Fruit fly (Drosophila melanogaster) whole organism, embryonic: ENCODE data around the gene Polr2D.
A peak's percentile ranks its signal among the peaks of the same experiment; 100 is the strongest.

ENCODE experiments used
- Bgb ChIP-seq: fragments of 200-800 bp; sonication (Bioruptor generic); IDR thresholded peaks from 2 replicates; pipeline ENCODE4 v1.3.6; 2022; ENCODE audit warnings: missing biosample characterization, missing genetic modification characterization; ENCODE audit not compliant: partially characterized antibody
- CG10209 ChIP-seq: fragments of 200-800 bp; sonication (Bioruptor generic); optimal IDR thresholded peaks from 3 replicates; lab custom pipeline; 2017; ENCODE audit warnings: missing biosample characterization, mild to moderate bottlenecking, missing genetic modification characterization, missing genetic modification reagents
- CG10267 ChIP-seq: fragments of 200-800 bp; sonication (Bioruptor generic); optimal IDR thresholded peaks from 2 replicates; lab custom pipeline; 2018; ENCODE audit warnings: missing biosample characterization, mild to moderate bottlenecking, missing genetic modification characterization, moderate library complexity
- CG10274 ChIP-seq: fragments of 200-800 bp; sonication (Bioruptor generic); optimal IDR thresholded peaks from 3 replicates; lab custom pipeline; 2017; ENCODE audit warnings: missing biosample characterization, mild to moderate bottlenecking, missing genetic modification characterization
- CG10565 ChIP-seq: fragments of 200-800 bp; sonication (Bioruptor generic); optimal IDR thresholded peaks from 3 replicates; lab custom pipeline; 2016; ENCODE audit warnings: missing biosample characterization, mild to moderate bottlenecking, missing genetic modification characterization
- CG11247 ChIP-seq: fragments of 200-800 bp; sonication (Bioruptor generic); IDR thresholded peaks from 2 replicates; pipeline ENCODE4 v1.3.6; 2022; ENCODE audit warnings: missing biosample characterization, missing genetic modification characterization
- CG12104 ChIP-seq: fragments of 200-800 bp; sonication (Bioruptor generic); optimal IDR thresholded peaks from 3 replicates; lab custom pipeline; 2016; ENCODE audit warnings: missing biosample characterization, missing genetic modification characterization
- CG12391 ChIP-seq: fragments of 200-800 bp; sonication (Bioruptor generic); optimal IDR thresholded peaks from 3 replicates; lab custom pipeline; 2018; ENCODE audit warnings: missing biosample characterization, mild to moderate bottlenecking, missing genetic modification characterization, moderate library complexity
- CG14050 ChIP-seq: fragments of 200-800 bp; sonication (Bioruptor generic); IDR thresholded peaks from 3 replicates; pipeline ENCODE4 v1.3.6; 2022; ENCODE audit warnings: missing biosample characterization, missing genetic modification characterization
- CG15514 ChIP-seq: fragments of 200-800 bp; sonication (Bioruptor generic); optimal IDR thresholded peaks from 3 replicates; lab custom pipeline; 2017; ENCODE audit warnings: missing biosample characterization, missing genetic modification characterization, mild to moderate bottlenecking, moderate library complexity, missing genetic modification reagents
- CG15601 ChIP-seq: fragments of 200-800 bp; sonication (Bioruptor generic); optimal IDR thresholded peaks from 3 replicates; lab custom pipeline; 2019; ENCODE audit warnings: missing biosample characterization, mild to moderate bottlenecking, missing genetic modification characterization, moderate library complexity
- CG16813 ChIP-seq: fragments of 200-800 bp; sonication (Bioruptor generic); IDR thresholded peaks from 3 replicates; pipeline ENCODE4 v1.3.6; 2022; ENCODE audit warnings: missing biosample characterization, missing genetic modification characterization; ENCODE audit not compliant: partially characterized antibody
- CG16815 ChIP-seq: fragments of 200-800 bp; sonication (Bioruptor generic); optimal IDR thresholded peaks from 3 replicates; lab custom pipeline; 2017; ENCODE audit warnings: missing biosample characterization, mild to moderate bottlenecking, missing genetic modification characterization
- CG18011 ChIP-seq: fragments of 200-800 bp; sonication (Bioruptor generic); optimal IDR thresholded peaks from 2 replicates; lab custom pipeline; 2017; ENCODE audit warnings: missing biosample characterization, missing genetic modification characterization, mild to moderate bottlenecking, moderate library complexity, missing genotype
- CG2199 ChIP-seq: fragments of 200-800 bp; sonication (Bioruptor generic); IDR thresholded peaks from 3 replicates; pipeline ENCODE4 v1.3.6; 2022; ENCODE audit warnings: missing biosample characterization, missing genetic modification characterization
- CG3163 ChIP-seq: fragments of 200-800 bp; sonication (Bioruptor generic); optimal IDR thresholded peaks from 3 replicates; lab custom pipeline; 2016; ENCODE audit warnings: missing biosample characterization, missing genetic modification characterization
- CG32532 ChIP-seq: fragments of 200-800 bp; sonication (Bioruptor generic); IDR thresholded peaks from 2 replicates; pipeline ENCODE4 v1.3.6; 2022; ENCODE audit warnings: missing biosample characterization, missing genetic modification characterization
- CG4328 ChIP-seq: fragments of 200-800 bp; sonication (Bioruptor generic); optimal IDR thresholded peaks from 3 replicates; lab custom pipeline; 2017; ENCODE audit warnings: missing biosample characterization, missing genetic modification reagents, missing genetic modification characterization
- CG4617 ChIP-seq: fragments of 200-800 bp; sonication (Bioruptor generic); optimal IDR thresholded peaks from 3 replicates; lab custom pipeline; 2016; ENCODE audit warnings: missing biosample characterization, missing genetic modification characterization, borderline replicate concordance
- CG6689 ChIP-seq: fragments of 200-800 bp; sonication (Bioruptor generic); IDR thresholded peaks from 2 replicates; pipeline ENCODE4 v1.3.6; 2022; ENCODE audit warnings: missing biosample characterization, missing genetic modification characterization
- CG8765 ChIP-seq: fragments of 200-800 bp; sonication (Bioruptor generic); IDR thresholded peaks from 2 replicates; pipeline ENCODE4 v1.3.6; 2022; ENCODE audit warnings: missing biosample characterization, missing genetic modification characterization
- CG9215 ChIP-seq: fragments of 200-800 bp; sonication (Bioruptor generic); IDR thresholded peaks from 2 replicates; pipeline ENCODE4 v1.3.6; 2022; ENCODE audit warnings: missing biosample characterization, missing genetic modification characterization
- CG9932 ChIP-seq: fragments of 200-800 bp; sonication (Bioruptor generic); IDR thresholded peaks from 2 replicates; pipeline ENCODE4 v1.3.6; 2022; ENCODE audit warnings: missing biosample characterization, missing genetic modification characterization
- CHES-1-like ChIP-seq: fragments of 200-800 bp; sonication (Bioruptor generic); optimal IDR thresholded peaks from 2 replicates; lab custom pipeline; 2016; ENCODE audit warnings: missing biosample characterization, missing genetic modification characterization
- Dfd ChIP-seq, 2 experiments: fragments of >200 bp; optimal IDR thresholded peaks; 2 replicates each; lab custom pipeline; 2017; ENCODE audit warnings: missing biosample characterization in 2 of 2, missing genetic modification characterization in 2 of 2
- Doc3 ChIP-seq: fragments of 200-800 bp; sonication (Bioruptor generic); IDR thresholded peaks from 3 replicates; pipeline ENCODE4 v1.3.6; 2022; ENCODE audit warnings: missing biosample characterization, missing genetic modification characterization; ENCODE audit not compliant: partially characterized antibody
- Dp ChIP-seq: fragments of 200-800 bp; sonication (Bioruptor generic); optimal IDR thresholded peaks from 2 replicates; lab custom pipeline; 2018; ENCODE audit warnings: missing biosample characterization, mild to moderate bottlenecking, missing genetic modification characterization, moderate library complexity
- HmgD ChIP-seq: fragments of 200-800 bp; sonication (Bioruptor generic); optimal IDR thresholded peaks from 3 replicates; lab custom pipeline; 2016; ENCODE audit warnings: missing biosample characterization, missing genetic modification characterization
- Hr39 ChIP-seq: fragments of >200 bp; optimal IDR thresholded peaks from 2 replicates; lab custom pipeline; 2017
- Kr ChIP-seq: fragments of 200-800 bp; sonication (Bioruptor generic); optimal IDR thresholded peaks from 2 replicates; lab custom pipeline; 2017; ENCODE audit warnings: missing biosample characterization, mild to moderate bottlenecking, missing genetic modification characterization
- Lim3 ChIP-seq: fragments of 200-800 bp; sonication (Bioruptor generic); IDR thresholded peaks from 2 replicates; pipeline ENCODE4 v1.3.6; 2022; ENCODE audit warnings: missing biosample characterization, missing genetic modification characterization
- NFAT ChIP-seq: fragments of 200-800 bp; sonication (Bioruptor generic); IDR thresholded peaks from 2 replicates; pipeline ENCODE4 v1.3.6; 2022; ENCODE audit warnings: missing biosample characterization, missing genetic modification characterization
- Poxn ChIP-seq: fragments of 200-800 bp; sonication (Bioruptor generic); IDR thresholded peaks from 2 replicates; pipeline ENCODE4 v1.3.6; 2022; ENCODE audit warnings: missing biosample characterization, missing genetic modification characterization
- Ravus ChIP-seq: fragments of 200-800 bp; sonication (Bioruptor generic); IDR thresholded peaks from 2 replicates; pipeline ENCODE4 v1.3.6; 2022; ENCODE audit warnings: missing biosample characterization, missing genetic modification characterization
- az2 ChIP-seq: fragments of 200-800 bp; sonication (Bioruptor generic); optimal IDR thresholded peaks from 3 replicates; lab custom pipeline; 2016; ENCODE audit warnings: missing biosample characterization, missing genetic modification characterization
- chm ChIP-seq: fragments of 200-800 bp; sonication (Bioruptor generic); IDR thresholded peaks from 2 replicates; pipeline ENCODE4 v1.3.6; 2022; ENCODE audit warnings: missing biosample characterization, missing genetic modification characterization
- dati ChIP-seq: fragments of 200-800 bp; sonication (Bioruptor generic); IDR thresholded peaks from 2 replicates; pipeline ENCODE4 v1.3.6; 2022; ENCODE audit warnings: missing biosample characterization, missing genetic modification characterization
- esg ChIP-seq: fragments of 200-800 bp; sonication (Bioruptor generic); conservative IDR thresholded peaks from 2 replicates; pipeline ENCODE4 v1.3.6; 2022; ENCODE audit warnings: missing biosample characterization, missing genetic modification characterization
- ewg ChIP-seq: fragments of 200-800 bp; sonication (Bioruptor generic); optimal IDR thresholded peaks from 3 replicates; lab custom pipeline; 2017; ENCODE audit warnings: mild to moderate bottlenecking, missing biosample characterization, missing genetic modification reagents, missing genetic modification characterization
- exex ChIP-seq: fragments of 200-800 bp; sonication (Bioruptor generic); optimal IDR thresholded peaks from 4 replicates; lab custom pipeline; 2018; ENCODE audit warnings: missing biosample characterization, mild to moderate bottlenecking, missing genetic modification characterization, moderate library complexity
- gsb-n ChIP-seq: fragments of 200-800 bp; sonication (Bioruptor generic); optimal IDR thresholded peaks from 3 replicates; lab custom pipeline; 2018; ENCODE audit warnings: missing biosample characterization, mild to moderate bottlenecking, missing genetic modification characterization
- gt ChIP-seq: fragments of 200-800 bp; sonication (Bioruptor generic); IDR thresholded peaks from 2 replicates; pipeline ENCODE4 v1.3.6; 2022; ENCODE audit warnings: missing biosample characterization, missing genetic modification characterization
- jigr1 ChIP-seq: fragments of 200-800 bp; sonication (Bioruptor generic); IDR thresholded peaks from 3 replicates; pipeline ENCODE4 v1.3.6; 2022; ENCODE audit warnings: missing biosample characterization, missing genetic modification characterization
- pb ChIP-seq: fragments of 200-800 bp; sonication (Bioruptor generic); optimal IDR thresholded peaks from 3 replicates; lab custom pipeline; 2016; ENCODE audit warnings: missing biosample characterization, missing genetic modification characterization
- salm ChIP-seq: fragments of 200-800 bp; sonication (Bioruptor generic); optimal IDR thresholded peaks from 2 replicates; lab custom pipeline; 2018; ENCODE audit warnings: missing biosample characterization, mild to moderate bottlenecking, missing genetic modification characterization
- sug ChIP-seq: fragments of 200-800 bp; optimal IDR thresholded peaks from 2 replicates; lab custom pipeline; 2019; ENCODE audit warnings: missing biosample characterization, mild to moderate bottlenecking, missing genetic modification characterization, moderate library complexity
- tgo ChIP-seq: fragments of 200-800 bp; sonication (Bioruptor generic); IDR thresholded peaks from 3 replicates; pipeline ENCODE4 v1.3.6; 2022; ENCODE audit warnings: missing biosample characterization, missing genetic modification characterization
- toy ChIP-seq: fragments of 200-800 bp; sonication (Bioruptor generic); IDR thresholded peaks from 2 replicates; pipeline ENCODE4 v1.3.6; 2022; ENCODE audit warnings: missing biosample characterization, missing genetic modification characterization
- vfl ChIP-seq: fragments of 200-800 bp; sonication (Bioruptor generic); optimal IDR thresholded peaks from 2 replicates; lab custom pipeline; 2016; ENCODE audit warnings: missing biosample characterization, missing genetic modification characterization

Gene Polr2D

DNA sequence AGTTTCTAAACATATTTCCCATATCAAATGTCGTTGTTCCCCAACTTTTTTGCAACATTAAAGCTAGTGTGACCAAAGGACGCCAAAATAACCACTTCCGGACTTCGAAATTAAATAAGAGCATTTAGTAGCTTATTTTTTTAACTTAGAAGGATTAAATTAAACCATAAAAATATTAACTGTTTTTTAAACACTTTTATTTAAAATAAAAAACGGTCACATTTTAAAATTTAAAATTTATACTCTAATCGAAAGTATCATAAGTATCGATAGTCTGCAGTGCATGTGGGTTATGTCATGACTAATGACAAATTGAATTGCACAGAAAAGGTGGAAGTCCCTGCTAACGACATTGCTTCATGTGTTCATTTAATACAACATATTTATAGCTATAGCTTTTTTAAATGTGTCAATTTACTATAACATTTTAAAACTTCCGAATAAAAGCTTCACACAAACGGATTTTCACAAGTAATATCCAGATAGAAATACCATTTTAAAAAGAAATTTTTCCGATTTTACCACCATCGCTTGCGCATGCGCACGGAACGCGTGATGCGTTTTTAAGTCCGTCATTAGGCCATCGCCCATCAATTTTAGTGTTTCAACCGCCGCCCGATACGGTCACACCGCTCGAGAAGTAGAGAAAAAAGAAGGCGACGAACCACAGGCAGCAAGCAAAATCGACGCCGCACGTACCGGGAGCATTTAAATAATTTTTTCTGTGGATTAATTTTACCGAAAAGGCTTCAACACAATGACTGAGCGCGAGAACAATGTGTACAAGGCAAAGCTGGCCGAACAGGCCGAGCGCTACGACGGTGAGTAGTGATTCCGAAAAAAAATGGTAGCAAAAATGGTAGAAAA is 13.0 kb downstream of the Polr2D start, which contains the start of the genes CG7156 and 14-3-3epsilon (continued):
- peak; percentile 77 for TF ChIP-seq CG12391 (tag; lab: Kevin White, UChicago)
- TF ChIP-seq CG15601: peak; percentile 71
- TF ChIP-seq CG10565 (GFP tag; lab: Kevin White, UChicago): no peak
- TF ChIP-seq exex (tag; lab: Kevin White, UChicago): no peak
- TF ChIP-seq CG8765 (GFP tag; lab: Robert Waterston, UW): no peak
- 0 out of 2 replicates have a peak, but pooled peaks have one; percentile 3 for TF ChIP-seq NFAT (GFP tag; lab: Robert Waterston, UW)
- TF ChIP-seq CG10209 (GFP tag; lab: Kevin White, UChicago): peak; percentile 1
- TF ChIP-seq CHES-1-like (GFP tag; lab: Kevin White, UChicago): peak; percentile 32
- TF ChIP-seq CG32532 (GFP tag; lab: Robert Waterston, UW): peak; percentile 57; the same call in 1 of the 2 replicates
- peak; percentile 70 for TF ChIP-seq CG16813 (GFP tag; lab: Robert Waterston, UW)
- TF ChIP-seq chm (GFP tag; lab: Robert Waterston, UW): peak; percentile 77
- TF ChIP-seq CG6689: peak; percentile 33; the same call in 1 of the 2 replicates
- TF ChIP-seq Dfd (GFP tag; optimal IDR thresholded peaks at IDR 0.05; lab: Kevin White, UChicago): no peak
- TF ChIP-seq ewg (GFP tag; lab: Kevin White, UChicago): peak; percentile 100
- TF ChIP-seq CG12104 (GFP tag; lab: Kevin White, UChicago): peak; percentile 36
- no peak for TF ChIP-seq pb (GFP tag; lab: Kevin White, UChicago)
- peak; percentile 1 for TF ChIP-seq CG3163 (GFP tag; lab: Kevin White, UChicago)
- peak; percentile 40 for TF ChIP-seq CG4617 (GFP tag; lab: Kevin White, UChicago)
- no peak for TF ChIP-seq Poxn (GFP tag; lab: Robert Waterston, UW)
- TF ChIP-seq CG10267: peak; percentile 75
- no peak for TF ChIP-seq toy (GFP tag; lab: Robert Waterston, UW)
- TF ChIP-seq gt (GFP tag; lab: Robert Waterston, UW): no peak
- TF ChIP-seq gsb-n (tag; lab: Kevin White, UChicago): peak; percentile 37
- TF ChIP-seq CG16815 (GFP tag; lab: Kevin White, UChicago): peak; percentile 9
- no peak for TF ChIP-seq CG14050 (GFP tag; lab: Robert Waterston, UW)
- no peak for TF ChIP-seq CG9215 (GFP tag; lab: Robert Waterston, UW)
- TF ChIP-seq Ravus (GFP tag; lab: Robert Waterston, UW): no peak
- TF ChIP-seq sug (tag; lab: Kevin White, UChicago): peak; percentile 22
- 0 out of 2 replicates have a peak, but pooled peaks have one; percentile 51 for TF ChIP-seq Bgb (GFP tag; lab: Robert Waterston, UW)
- TF ChIP-seq Lim3 (GFP tag; lab: Robert Waterston, UW): no peak
- TF ChIP-seq Hr39 (lab: Kevin White, UChicago): no peak
- TF ChIP-seq az2 (GFP tag; lab: Kevin White, UChicago): peak; percentile 66
- TF ChIP-seq Dp (GFP tag; lab: Kevin White, UChicago): peak; percentile 65
- 0 out of 2 replicates have a peak, but pooled peaks have one; percentile 3 for TF ChIP-seq CG9932 (GFP tag; lab: Robert Waterston, UW)
- TF ChIP-seq esg (GFP tag; lab: Robert Waterston, UW): no peak
- peak; percentile 48 for TF ChIP-seq CG15514 (GFP tag; lab: Kevin White, UChicago)
- TF ChIP-seq CG4328 (GFP tag; lab: Kevin White, UChicago): peak; percentile 2
- peak; percentile 45 for TF ChIP-seq CG18011 (GFP tag; lab: Kevin White, UChicago)
- TF ChIP-seq vfl (GFP tag; lab: Kevin White, UChicago): no peak
- TF ChIP-seq dati (GFP tag; lab: Robert Waterston, UW): no peak
- no peak for TF ChIP-seq CG11247 (GFP tag; lab: Robert Waterston, UW)
- peak; percentile 22; the same call in 1 of the 3 replicates for TF ChIP-seq tgo (GFP tag; lab: Robert Waterston, UW)
- TF ChIP-seq CG10274 (GFP tag; lab: Kevin White, UChicago): no peak
- no peak for TF ChIP-seq Kr (GFP tag; lab: Kevin White, UChicago)
- TF ChIP-seq jigr1 (GFP tag; lab: Robert Waterston, UW): no peak; the same call in 2 of the 3 replicates
- no peak for TF ChIP-seq CG2199 (GFP tag; lab: Robert Waterston, UW)
- TF ChIP-seq HmgD (GFP tag; lab: Kevin White, UChicago): no peak
- TF ChIP-seq salm (tag; lab: Kevin White, UChicago): peak; percentile 28
- no peak for TF ChIP-seq Doc3 (GFP tag; lab: Robert Waterston, UW)
